Fruit fly (Drosophila melanogaster) whole organism, embryonic: ENCODE data around the gene CG7568.

ENCODE experiments used
- Asciz ChIP-seq: fragments of 200-800 bp; sonication (Bioruptor generic); optimal IDR thresholded peaks from 2 replicates; lab custom pipeline; 2017; ENCODE audit warnings: missing biosample characterization, mild to moderate bottlenecking, missing genetic modification characterization, missing genetic modification reagents
- CG11398 ChIP-seq: fragments of 200-800 bp; sonication (Bioruptor generic); optimal IDR thresholded peaks from 2 replicates; lab custom pipeline; 2016; ENCODE audit warnings: missing biosample characterization, missing genetic modification characterization
- CG11560 ChIP-seq: fragments of 200-800 bp; sonication (Bioruptor generic); IDR thresholded peaks from 3 replicates; pipeline ENCODE4 v1.3.6; 2022; ENCODE audit warnings: missing biosample characterization, missing genetic modification characterization
- CG13287 ChIP-seq: fragments of 200-800 bp; sonication (Bioruptor generic); IDR thresholded peaks from 2 replicates; pipeline ENCODE4 v1.3.6; 2022; ENCODE audit warnings: missing biosample characterization, missing genetic modification characterization; ENCODE audit not compliant: partially characterized antibody
- CG17361 ChIP-seq: fragments of 200-800 bp; sonication (Bioruptor generic); IDR thresholded peaks from 3 replicates; pipeline ENCODE4 v1.3.6; 2022; ENCODE audit warnings: missing biosample characterization, missing genetic modification characterization
- CG30431 ChIP-seq: fragments of 200-800 bp; sonication (Bioruptor generic); optimal IDR thresholded peaks from 2 replicates; lab custom pipeline; 2017; ENCODE audit warnings: missing biosample characterization, missing genetic modification characterization
- CG43689 ChIP-seq: fragments of 200-800 bp; sonication (Bioruptor generic); IDR thresholded peaks from 2 replicates; pipeline ENCODE4 v1.3.6; 2022; ENCODE audit warnings: missing biosample characterization, missing genetic modification characterization
- CG5245 ChIP-seq: fragments of 200-800 bp; sonication (Bioruptor generic); optimal IDR thresholded peaks from 3 replicates; lab custom pipeline; 2016; ENCODE audit warnings: missing biosample characterization, missing genetic modification characterization
- ERR ChIP-seq: fragments of 200-800 bp; sonication (Bioruptor generic); optimal IDR thresholded peaks from 2 replicates; lab custom pipeline; 2016; ENCODE audit warnings: missing biosample characterization, missing genetic modification characterization
- Fer1 ChIP-seq: fragments of 200-800 bp; sonication (Bioruptor generic); optimal IDR thresholded peaks from 2 replicates; lab custom pipeline; 2017; ENCODE audit warnings: missing biosample characterization, mild to moderate bottlenecking, missing genetic modification characterization
- Ravus ChIP-seq: fragments of 200-800 bp; sonication (Bioruptor generic); IDR thresholded peaks from 2 replicates; pipeline ENCODE4 v1.3.6; 2022; ENCODE audit warnings: missing biosample characterization, missing genetic modification characterization
- pfk ChIP-seq: fragments of 200-800 bp; sonication (Bioruptor generic); optimal IDR thresholded peaks from 2 replicates; lab custom pipeline; 2018; ENCODE audit warnings: missing biosample characterization, mild to moderate bottlenecking, missing genetic modification characterization, moderate library complexity
- sc ChIP-seq, 3 experiments: fragments of >200 bp in 2 of 3; fragments of 200-800 bp in 1 of 3; sonication (Bioruptor generic) in 1 of 3; optimal IDR thresholded peaks; 2 replicates in 2 of 3; 3 replicates in 1 of 3; lab custom pipeline; 2017; ENCODE audit warnings: mild to moderate bottlenecking in 1 of 3, missing biosample characterization in 1 of 3, missing genetic modification characterization in 1 of 3, missing genetic modification reagents in 1 of 3

DNA sequence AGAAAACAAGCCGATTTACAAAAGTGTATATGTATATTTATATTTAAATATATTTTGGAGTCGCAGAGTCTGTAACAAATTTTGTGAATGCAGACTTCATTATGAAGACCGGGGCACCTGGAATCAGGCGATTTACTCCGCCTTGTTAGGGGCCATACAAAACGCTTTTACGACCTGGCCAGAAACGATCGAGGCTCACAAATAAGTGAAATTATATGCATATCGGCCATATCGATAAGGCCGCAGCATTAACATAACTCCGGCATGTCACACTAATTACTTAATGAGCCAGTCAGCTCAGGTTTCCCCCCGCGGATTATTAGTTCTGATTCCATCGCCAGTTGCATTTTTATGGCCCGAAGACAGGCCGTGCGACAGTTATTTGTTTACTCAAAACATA lies 38.1 kb downstream of the CG7568 start:
- no peak for TF ChIP-seq CG11398
- TF ChIP-seq CG13287 (GFP tag; lab: Robert Waterston, UW), result no peak
- TF ChIP-seq CG30431 (GFP tag; lab: Kevin White, UChicago), result no peak
- no peak for TF ChIP-seq Asciz (GFP tag; lab: Kevin White, UChicago)
- TF ChIP-seq ERR (GFP tag; lab: Kevin White, UChicago), result no peak
- no peak for TF ChIP-seq sc (optimal IDR thresholded peaks at IDR 0.05; lab: Kevin White, UChicago)
- no peak for TF ChIP-seq sc (GFP tag; optimal IDR thresholded peaks at IDR 0.05; lab: Kevin White, UChicago)
- TF ChIP-seq CG5245 (GFP tag; lab: Kevin White, UChicago), result no peak
- no peak for TF ChIP-seq CG11560 (tag; lab: Robert Waterston, UW)
- TF ChIP-seq CG17361 (GFP tag; lab: Robert Waterston, UW), result no peak
- TF ChIP-seq CG43689 (GFP tag; lab: Robert Waterston, UW), result no peak
- TF ChIP-seq pfk (GFP tag; lab: Kevin White, UChicago), result no peak
- TF ChIP-seq Fer1, result no peak
- TF ChIP-seq Ravus, result no peak
